Fruit fly (Drosophila melanogaster): ENCODE measurements around the gene CG31437.

DNA sequence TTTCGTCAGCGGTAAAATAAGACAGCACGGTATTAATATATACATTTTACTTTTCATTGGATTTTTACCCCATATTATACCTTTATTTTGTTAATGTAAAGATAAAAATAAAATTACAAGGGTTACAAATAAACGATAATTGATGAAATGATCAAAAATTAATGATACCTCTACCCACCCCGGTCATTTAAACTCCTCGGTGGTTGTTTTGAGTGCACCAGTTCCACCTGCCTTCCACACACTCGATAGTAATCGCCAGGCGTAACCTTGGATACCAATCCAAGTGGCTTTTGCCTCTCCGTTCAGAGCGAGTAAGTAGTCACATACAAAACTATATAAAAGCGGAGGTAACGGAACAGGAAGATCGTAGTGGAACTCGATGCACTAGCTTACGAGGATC is 43.5 kb upstream of the CG31437 start, which contains the start of gene rha:
- TF ChIP-seq insv (optimal IDR thresholded peaks at IDR 0.05) (no peak), h (optimal IDR thresholded peaks at IDR 0.05) (no peak), Myc (optimal IDR thresholded peaks at IDR 0.05) (no peak), Sin3A (optimal IDR thresholded peaks at IDR 0.05) (no peak)
